Worm (Caenorhabditis elegans) whole organism, late embryonic: Measurements from ENCODE around the gene gcy-33.

Experiments used
- T23F11.4 ChIP-seq: fragments of 200-800 bp; sonication (Bioruptor generic); optimal IDR thresholded peaks from 2 replicates; lab custom pipeline; 2018; ENCODE audit warnings: mild to moderate bottlenecking, missing genetic modification characterization, missing compliant biosample characterization
- syd-9 ChIP-seq: sonication (generic microtip); optimal IDR thresholded peaks from 2 replicates; lab custom pipeline; 2016; ENCODE audit warnings: mild to moderate bottlenecking, missing genetic modification characterization, moderate library complexity, missing compliant biosample characterization
- ttx-3 ChIP-seq: sonication (generic microtip); optimal IDR thresholded peaks from 2 replicates; lab custom pipeline; 2016; ENCODE audit warnings: missing genetic modification reagents, missing genetic modification characterization, missing compliant biosample characterization

ce11 chrV:11948581-11948980 is 53.0 kb downstream of the gcy-33 start:
- TF ChIP-seq ttx-3 (tag; lab: Kevin White, UChicago) (no peak), syd-9 (no peak), T23F11.4 (GFP tag; lab: Kevin White, UChicago) (no peak)
